Fruit fly (Drosophila melanogaster) whole organism, wandering third instar larva: ENCODE measurements around the gene CG14327.

Experiments used
- Abd-B ChIP-seq: fragments of >200 bp; optimal IDR thresholded peaks from 2 replicates; lab custom pipeline; 2017; ENCODE audit warnings: missing biosample characterization, missing genetic modification characterization
- Dfd ChIP-seq: fragments of >200 bp; optimal IDR thresholded peaks from 2 replicates; lab custom pipeline; 2017; ENCODE audit warnings: missing biosample characterization, missing genetic modification characterization
- Dif ChIP-seq: fragments of 200-275, 200-300 bp; sonication (Bioruptor generic); optimal IDR thresholded peaks from 2 replicates; lab custom pipeline; 2018; ENCODE audit warnings: missing biosample characterization, missing genetic modification characterization; ENCODE audit not compliant: partially characterized antibody
- Jra ChIP-seq: sonication (Bioruptor generic); optimal IDR thresholded peaks from 2 replicates; lab custom pipeline; 2016; ENCODE audit warnings: missing biosample characterization, missing genetic modification characterization
- Mio ChIP-seq: sonication (Bioruptor generic); optimal IDR thresholded peaks from 2 replicates; lab custom pipeline; 2016; ENCODE audit warnings: missing biosample characterization, missing genetic modification characterization
- N ChIP-seq: fragments of >200 bp; optimal IDR thresholded peaks from 2 replicates; lab custom pipeline; 2018; ENCODE audit warnings: missing biosample characterization, missing external identifiers, missing genetic modification characterization
- fru ChIP-seq: fragments of 200-800 bp; sonication (Bioruptor generic); optimal IDR thresholded peaks from 3 replicates; lab custom pipeline; 2016; ENCODE audit warnings: missing biosample characterization, mild to moderate bottlenecking, missing genetic modification characterization
- h ChIP-seq: fragments of 200-800 bp; sonication (Bioruptor generic); optimal IDR thresholded peaks from 3 replicates; lab custom pipeline; 2016; ENCODE audit warnings: missing biosample characterization, mild to moderate bottlenecking, missing genetic modification characterization
- pan ChIP-seq: fragments of >200 bp; optimal IDR thresholded peaks from 2 replicates; lab custom pipeline; 2017
- psq ChIP-seq: fragments of 200-800 bp; sonication (Bioruptor generic); optimal IDR thresholded peaks from 3 replicates; lab custom pipeline; 2017; ENCODE audit warnings: missing biosample characterization, mild to moderate bottlenecking, missing genetic modification characterization, moderate library complexity
- sv ChIP-seq: fragments of 200-800 bp; sonication (Bioruptor generic); optimal IDR thresholded peaks from 3 replicates; lab custom pipeline; 2016; ENCODE audit warnings: missing biosample characterization, missing genetic modification characterization
- usp ChIP-seq: fragments of >200 bp; optimal IDR thresholded peaks from 2 replicates; lab custom pipeline; 2017; ENCODE audit warnings: missing biosample characterization, missing genetic modification characterization
- woc ChIP-seq: sonication (Bioruptor generic); optimal IDR thresholded peaks from 2 replicates; lab custom pipeline; 2016; ENCODE audit warnings: missing biosample characterization, mild to moderate bottlenecking, missing genetic modification characterization

DNA sequence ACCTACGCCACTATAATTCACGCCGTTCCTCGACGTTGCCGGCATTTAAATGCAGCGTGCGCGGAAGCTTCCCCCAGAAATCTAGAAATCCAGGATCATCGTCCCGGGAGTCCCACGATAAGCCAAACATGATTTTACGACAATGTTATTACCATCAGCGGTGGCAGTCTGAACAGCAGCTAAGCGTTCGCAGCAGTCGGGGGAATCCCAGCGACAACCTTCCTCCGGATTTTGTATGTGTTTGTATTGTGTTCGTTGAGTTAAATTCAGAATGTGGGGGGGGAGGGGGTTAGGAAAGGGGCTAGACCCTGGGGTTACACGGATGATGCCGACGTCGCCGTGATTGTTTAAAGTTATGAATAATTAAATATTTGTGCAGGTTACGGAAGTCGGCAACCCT, 30.5 kb downstream of the CG14327 start:
- TF ChIP-seq h (GFP tag; lab: Kevin White, UChicago) (no peak), Jra (GFP tag; lab: Kevin White, UChicago) (no peak), pan (lab: Kevin White, UChicago) (no peak), Dif (no peak), usp (GFP tag; lab: Kevin White, UChicago) (no peak), Dfd (GFP tag; lab: Kevin White, UChicago) (no peak), psq (no peak), fru (GFP tag; lab: Kevin White, UChicago) (no peak), N (GFP tag; lab: Kevin White, UChicago) (no peak), woc (GFP tag; lab: Kevin White, UChicago) (no peak), Abd-B (no peak), sv (GFP tag; lab: Kevin White, UChicago) (no peak), Mio (GFP tag; lab: Kevin White, UChicago) (no peak)
